Fruit fly (Drosophila melanogaster): ENCODE data around the gene CG11693.

CG11693 gene

dm6 chr3R:8340675-8341275, 30.2 kb upstream of the CG11693 start, which contains the start of the genes COX7A and Arl2 (continued):
- TF ChIP-seq Oli (tag; optimal IDR thresholded peaks at IDR 0.05) (no peak), tx (GFP tag; optimal IDR thresholded peaks at IDR 0.05) (peak; percentile 31), CG12155 (GFP tag; optimal IDR thresholded peaks at IDR 0.05) (no peak), CG10321 (GFP tag; IDR thresholded peaks at IDR 0.05) (no peak), MTF-1 (GFP tag; optimal IDR thresholded peaks at IDR 0.05; ENCODE audit: borderline replicate concordance) (no peak), CG2875 (GFP tag; optimal IDR thresholded peaks at IDR 0.05) (no peak), CG42726 (GFP tag; IDR thresholded peaks at IDR 0.05; ENCODE audit: partially characterized antibody) (peak; percentile 87; the same call in 1 of the 2 replicates), CG32772 (GFP tag; IDR thresholded peaks at IDR 0.05) (no peak), YL-1 (GFP tag; optimal IDR thresholded peaks at IDR 0.05) (peak; percentile 96), corto (GFP tag; optimal IDR thresholded peaks at IDR 0.05) (no peak), ewg (GFP tag; optimal IDR thresholded peaks at IDR 0.05) (no peak), CG2678 (tag; optimal IDR thresholded peaks at IDR 0.05) (no peak), CoRest (tag; optimal IDR thresholded peaks at IDR 0.05) (no peak), B-H1 (GFP tag; IDR thresholded peaks at IDR 0.05) (no peak), CG10267 (tag; optimal IDR thresholded peaks at IDR 0.05) (peak; percentile 22), peb (GFP tag; IDR thresholded peaks at IDR 0.05) (no peak), hbn (GFP tag; IDR thresholded peaks at IDR 0.05; ENCODE audit: partially characterized antibody) (peak; percentile 95), toy (GFP tag; IDR thresholded peaks at IDR 0.05) (no peak), ap (GFP tag; IDR thresholded peaks at IDR 0.05) (no peak), pzg (GFP tag; optimal IDR thresholded peaks at IDR 0.05) (peak; percentile 82), gem (tag; optimal IDR thresholded peaks at IDR 0.05) (no peak), CG1647 (GFP tag; optimal IDR thresholded peaks at IDR 0.05) (no peak), CG16779 (GFP tag; IDR thresholded peaks at IDR 0.05) (no peak), sens (GFP tag) (peak; percentile 68), CG7357 (GFP tag; IDR thresholded peaks at IDR 0.05) (no peak), CG15601 (tag; optimal IDR thresholded peaks at IDR 0.05) (no peak), CG14050 (GFP tag; IDR thresholded peaks at IDR 0.05) (no peak), Ets97D (GFP tag; optimal IDR thresholded peaks at IDR 0.05) (peak; percentile 60), ind (GFP tag; optimal IDR thresholded peaks at IDR 0.05) (no peak), gcm2 (GFP tag; optimal IDR thresholded peaks at IDR 0.05) (no peak), Med (GFP tag) (peak; percentile 81), exex (tag; optimal IDR thresholded peaks at IDR 0.05) (no peak), psq (GFP tag; optimal IDR thresholded peaks at IDR 0.05) (no peak), crc (GFP tag; optimal IDR thresholded peaks at IDR 0.05) (no peak), lilli (GFP tag; optimal IDR thresholded peaks at IDR 0.05) (peak; percentile 20), az2 (GFP tag; optimal IDR thresholded peaks at IDR 0.05) (no peak), seq (GFP tag; IDR thresholded peaks at IDR 0.05) (no peak), CG10462 (GFP tag; optimal IDR thresholded peaks at IDR 0.05) (no peak), aop (GFP tag; IDR thresholded peaks at IDR 0.05) (no peak), CG15073 (GFP tag; optimal IDR thresholded peaks at IDR 0.05) (no peak), row (GFP tag; IDR thresholded peaks at IDR 0.05) (peak; percentile 43; the same call in 2 of the 3 replicates), CG2889 (GFP tag; IDR thresholded peaks at IDR 0.05) (no peak), zfh1 (GFP tag; IDR thresholded peaks at IDR 0.05) (no peak), Lim3 (GFP tag; IDR thresholded peaks at IDR 0.05) (no peak), pb (GFP tag; optimal IDR thresholded peaks at IDR 0.05) (no peak), btn (GFP tag; optimal IDR thresholded peaks at IDR 0.05) (no peak), sens-2 (GFP tag; IDR thresholded peaks at IDR 0.05) (no peak), CG8388 (GFP tag; optimal IDR thresholded peaks at IDR 0.05) (no peak), ash1 (GFP tag; optimal IDR thresholded peaks at IDR 0.05) (no peak), CG4854 (GFP tag; optimal IDR thresholded peaks at IDR 0.05) (no peak), knrl (GFP tag; IDR thresholded peaks at IDR 0.05; ENCODE audit: partially characterized antibody) (peak; percentile 92), jing (GFP tag; optimal IDR thresholded peaks at IDR 0.05) (no peak)

Data from whole organism, embryonic.